Worm (Caenorhabditis elegans) whole organism, L3 larva: ENCODE measurements around the gene fbxa-154.
A peak's percentile ranks its signal among the peaks of the same experiment; 100 is the strongest.

Source experiments
- ZK546.5 ChIP-seq: sonication (generic microtip); optimal IDR thresholded peaks from 2 replicates; lab custom pipeline; 2017; ENCODE audit warnings: missing biosample characterization, missing genetic modification characterization
- ama-1 ChIP-seq: fragments of 150-350 bp; optimal IDR thresholded peaks from 2 replicates; lab custom pipeline; 2018
- ceh-16 ChIP-seq: sonication (generic microtip); optimal IDR thresholded peaks from 2 replicates; lab custom pipeline; 2017; ENCODE audit warnings: missing biosample characterization, missing genetic modification characterization
- ceh-28 ChIP-seq: fragments of 150-350 bp; optimal IDR thresholded peaks from 2 replicates; lab custom pipeline; 2014; ENCODE audit warnings: missing biosample characterization, missing genetic modification reagents, missing genetic modification characterization
- ceh-82 ChIP-seq: fragments of 150-350 bp; optimal IDR thresholded peaks from 2 replicates; lab custom pipeline; 2014; ENCODE audit warnings: missing biosample characterization, missing genetic modification characterization
- daf-12 ChIP-seq: fragments of 150-350 bp; optimal IDR thresholded peaks from 2 replicates; lab custom pipeline; 2014; ENCODE audit warnings: missing biosample characterization, missing genetic modification reagents, missing genetic modification characterization
- egl-27 ChIP-seq: sonication (generic microtip); optimal IDR thresholded peaks from 4 replicates; lab custom pipeline; 2017; ENCODE audit warnings: missing biosample characterization, missing genetic modification reagents, missing genetic modification characterization
- elt-1 ChIP-seq: fragments of 150-350 bp; optimal IDR thresholded peaks from 2 replicates; lab custom pipeline; 2014; ENCODE audit warnings: missing biosample characterization, missing genetic modification characterization
- elt-2 ChIP-seq: sonication (generic microtip); optimal IDR thresholded peaks from 2 replicates; lab custom pipeline; 2016; ENCODE audit warnings: missing genetic modification reagents, mild to moderate bottlenecking, missing genetic modification characterization, missing compliant biosample characterization
- elt-3 ChIP-seq, 3 experiments: fragments of 150-350 bp in 1 of 3; sonication (generic microtip) in 2 of 3; optimal IDR thresholded peaks; 2 replicates in 2 of 3; 4 replicates in 1 of 3; lab custom pipeline; 2014 to 2017; ENCODE audit warnings: missing biosample characterization in 3 of 3, missing genetic modification characterization in 3 of 3
- eor-1 ChIP-seq, 2 experiments: fragments of 150-350 bp; optimal IDR thresholded peaks; 2 replicates each; lab custom pipeline; 2014 to 2018; ENCODE audit warnings: missing biosample characterization in 2 of 2, missing genetic modification characterization in 2 of 2
- fkh-2 ChIP-seq: fragments of 150-350 bp; optimal IDR thresholded peaks from 2 replicates; lab custom pipeline; 2014; ENCODE audit warnings: missing biosample characterization, missing genetic modification reagents, missing genetic modification characterization
- fos-1 ChIP-seq: fragments of 150-350 bp; optimal IDR thresholded peaks from 2 replicates; lab custom pipeline; 2014; ENCODE audit warnings: missing biosample characterization, missing genetic modification characterization
- jun-1 ChIP-seq: fragments of 150-350 bp; optimal IDR thresholded peaks from 2 replicates; lab custom pipeline; 2014; ENCODE audit warnings: missing biosample characterization, missing genetic modification reagents, missing genetic modification characterization
- lin-15B ChIP-seq: fragments of 150-350 bp; optimal IDR thresholded peaks from 2 replicates; lab custom pipeline; 2014; ENCODE audit warnings: missing biosample characterization, missing genetic modification characterization
- lsy-12 ChIP-seq: sonication (generic microtip); optimal IDR thresholded peaks from 2 replicates; lab custom pipeline; 2016; ENCODE audit warnings: mild to moderate bottlenecking, missing genetic modification characterization, missing compliant biosample characterization
- mdl-1 ChIP-seq: fragments of 150-350 bp; optimal IDR thresholded peaks from 2 replicates; lab custom pipeline; 2014; ENCODE audit warnings: missing biosample characterization, missing genetic modification characterization
- mml-1 ChIP-seq: fragments of 150-350 bp; sonication (generic microtip); optimal IDR thresholded peaks from 3 replicates; lab custom pipeline; 2014; ENCODE audit warnings: missing biosample characterization, missing genetic modification characterization
- nfya-1 ChIP-seq: sonication (generic microtip); optimal IDR thresholded peaks from 2 replicates; lab custom pipeline; 2017; ENCODE audit warnings: missing genetic modification characterization, mild to moderate bottlenecking, missing compliant biosample characterization, antibody characterized with exemption, moderate library complexity; ENCODE audit not compliant: insufficient read depth
- nhr-23 ChIP-seq: fragments of 150-350 bp; optimal IDR thresholded peaks from 2 replicates; lab custom pipeline; 2014; ENCODE audit warnings: missing biosample characterization, missing genetic modification reagents, missing genetic modification characterization
- nhr-28 ChIP-seq: fragments of 150-350 bp; optimal IDR thresholded peaks from 2 replicates; lab custom pipeline; 2014; ENCODE audit warnings: missing biosample characterization, missing genetic modification characterization
- nhr-43 ChIP-seq: sonication (generic microtip); optimal IDR thresholded peaks from 2 replicates; lab custom pipeline; 2016; ENCODE audit warnings: mild to moderate bottlenecking, missing genetic modification characterization, missing compliant biosample characterization; ENCODE audit not compliant: poor library complexity, severe bottlenecking
- nhr-76 ChIP-seq: fragments of 150-350 bp; sonication (generic microtip); optimal IDR thresholded peaks from 5 replicates; lab custom pipeline; 2014; ENCODE audit warnings: missing biosample characterization, missing genetic modification characterization
- nhr-77 ChIP-seq: fragments of 150-350 bp; optimal IDR thresholded peaks from 2 replicates; lab custom pipeline; 2014; ENCODE audit warnings: missing biosample characterization, missing genetic modification characterization
- pha-4 ChIP-seq: fragments of 150-350 bp; optimal IDR thresholded peaks from 2 replicates; lab custom pipeline; 2014; ENCODE audit warnings: missing biosample characterization, missing genetic modification reagents, missing genetic modification characterization
- sea-2 ChIP-seq: fragments of 150-350 bp; sonication (generic microtip); optimal IDR thresholded peaks from 4 replicates; lab custom pipeline; 2014; ENCODE audit warnings: missing biosample characterization, missing genetic modification reagents, missing genetic modification characterization
- snpc-4 ChIP-seq: fragments of 150-350 bp; optimal IDR thresholded peaks from 2 replicates; lab custom pipeline; 2014; ENCODE audit warnings: missing biosample characterization, missing genetic modification characterization
- tbx-2 ChIP-seq: sonication (generic microtip); optimal IDR thresholded peaks from 2 replicates; lab custom pipeline; 2016; ENCODE audit warnings: mild to moderate bottlenecking, missing genetic modification characterization, missing compliant biosample characterization
- zag-1 ChIP-seq: fragments of 150-350 bp; optimal IDR thresholded peaks from 2 replicates; lab custom pipeline; 2014; ENCODE audit warnings: missing biosample characterization, missing genetic modification characterization
- ztf-11 ChIP-seq: fragments of 150-350 bp; optimal IDR thresholded peaks from 2 replicates; lab custom pipeline; 2014; ENCODE audit warnings: missing biosample characterization, missing genetic modification characterization
- ztf-4 ChIP-seq: fragments of 150-350 bp; optimal IDR thresholded peaks from 2 replicates; lab custom pipeline; 2014; ENCODE audit warnings: missing biosample characterization, missing genetic modification characterization

The fbxa-154 gene

DNA sequence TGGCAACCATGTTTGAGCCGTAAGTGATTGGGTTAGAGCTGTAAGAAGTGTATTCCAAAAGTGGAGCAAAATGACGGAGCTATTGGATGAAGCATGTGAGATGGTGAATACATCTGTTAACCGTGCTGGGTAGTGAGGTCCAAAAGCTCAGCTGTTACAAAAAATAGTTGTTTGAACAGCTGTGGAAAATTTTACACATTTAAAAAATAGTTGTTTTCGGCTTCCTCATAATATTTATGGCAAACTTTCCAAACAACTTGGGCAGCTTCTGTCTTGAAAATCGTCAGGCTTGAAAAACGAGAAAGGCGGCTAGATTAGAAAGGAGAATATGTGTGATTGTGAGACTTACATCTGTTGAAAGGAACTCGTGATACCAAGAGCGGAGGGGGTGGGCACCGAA, at the start of gene fbxa-154:
Gene fbxa-154, minus strand, starts transcription at position 101 of the 400 bp plus-strand sequence.
- TF ChIP-seq nhr-43 (tag; lab: Kevin White, UChicago) = no peak
- TF ChIP-seq nfya-1 (tag; lab: Kevin White, UChicago) = no peak
- TF ChIP-seq tbx-2 (tag; lab: Kevin White, UChicago) = no peak
- no peak for TF ChIP-seq fos-1 (tag; lab: Kevin White, UChicago)
- TF ChIP-seq fkh-2 (tag; lab: Kevin White, UChicago) = no peak
- TF ChIP-seq eor-1 (tag; optimal IDR thresholded peaks at IDR 0.05; lab: Kevin White, UChicago) = no peak
- no peak for TF ChIP-seq zag-1 (tag; lab: Kevin White, UChicago)

DNA sequence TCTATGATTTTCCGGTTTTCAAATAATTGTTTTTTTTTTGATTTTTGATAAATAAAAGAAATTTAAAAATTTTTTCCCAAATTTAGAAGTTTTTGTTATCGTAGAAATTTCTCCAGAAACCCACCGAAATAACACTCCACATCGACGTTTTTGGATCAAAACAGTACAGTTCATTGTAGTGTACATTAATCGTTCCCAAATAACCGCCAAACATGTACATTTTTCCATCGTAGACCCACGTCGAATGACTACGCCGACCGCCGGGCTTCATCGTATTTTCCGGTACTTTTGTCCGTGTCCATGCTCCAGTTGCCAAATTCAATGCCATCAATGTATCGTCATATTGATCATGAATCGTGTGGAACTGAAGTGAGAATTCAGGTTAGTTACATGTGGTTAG, 49.2 kb upstream of the fbxa-154 start, which contains the start of gene F53E4.2:
Gene F53E4.2, plus strand, starts transcription at position 301 of the 400 bp plus-strand sequence.
- no peak for TF ChIP-seq lsy-12 (tag; lab: Kevin White, UChicago)
- no peak for TF ChIP-seq nfya-1 (tag; lab: Kevin White, UChicago)
- no peak for TF ChIP-seq lin-15B

DNA sequence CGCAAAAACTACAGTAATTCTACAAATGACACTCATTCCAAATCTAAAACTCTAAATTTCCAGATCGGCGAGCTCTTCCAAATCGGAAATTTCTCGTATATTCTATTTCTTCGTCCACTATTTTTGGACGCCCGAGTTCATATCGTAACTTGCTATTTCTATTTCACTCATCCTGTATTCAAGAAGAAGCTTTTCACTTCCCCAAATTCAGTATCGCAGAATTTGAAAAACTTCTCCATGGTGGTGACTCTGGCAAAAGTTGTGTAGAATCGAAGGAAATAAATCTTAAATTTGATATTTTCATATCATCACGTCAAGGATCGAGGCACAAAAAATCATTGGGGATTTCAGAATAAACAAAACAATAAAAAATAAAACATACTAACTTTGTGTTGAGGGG, 47.2 kb upstream of the fbxa-154 start:
- TF ChIP-seq ama-1 (no peak), nhr-28 (tag; lab: Kevin White, UChicago) (no peak), ztf-4 (tag; lab: Kevin White, UChicago) (no peak), elt-2 (tag; lab: Kevin White, UChicago) (no peak), mml-1 (no peak), sea-2 (GFP tag; lab: Kevin White, UChicago) (no peak), nhr-43 (tag; lab: Kevin White, UChicago) (no peak), nhr-77 (tag; lab: Kevin White, UChicago) (no peak), eor-1 (tag; optimal IDR thresholded peaks at IDR 0.05; lab: Kevin White, UChicago) (no peak)

DNA sequence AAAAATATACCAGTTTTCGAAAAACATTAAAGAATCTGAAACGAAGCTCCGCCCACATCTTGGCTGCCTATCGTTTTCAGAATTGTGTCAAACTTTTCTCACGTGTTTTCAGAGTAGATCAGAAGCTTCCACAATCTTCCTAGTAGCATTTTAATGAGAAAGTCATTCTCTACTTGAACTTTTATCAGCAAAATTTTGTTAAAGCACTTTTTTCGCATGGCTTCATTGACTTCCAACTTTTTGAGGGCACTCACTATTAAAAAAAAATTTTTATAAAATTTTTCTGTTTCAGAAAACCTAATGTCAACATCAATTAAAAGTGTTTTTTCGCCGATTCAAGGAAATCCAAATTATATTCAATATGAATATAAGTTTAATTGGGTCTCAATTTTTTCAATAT, 45.2 kb upstream of the fbxa-154 start, which contains the start of gene sru-42:
Gene sru-42, plus strand, starts transcription at position 301 of the 400 bp plus-strand sequence.
- no peak for TF ChIP-seq elt-3 (tag; optimal IDR thresholded peaks at IDR 0.05; lab: Kevin White, UChicago)
- TF ChIP-seq tbx-2 (tag; lab: Kevin White, UChicago) = no peak
- TF ChIP-seq egl-27 = no peak
- no peak for TF ChIP-seq ceh-82 (tag; lab: Kevin White, UChicago)
- no peak for TF ChIP-seq elt-1 (tag; lab: Kevin White, UChicago)
- TF ChIP-seq ama-1 = no peak
- TF ChIP-seq elt-2 (tag; lab: Kevin White, UChicago) = no peak
- TF ChIP-seq nhr-76 (tag; lab: Kevin White, UChicago) = no peak
- no peak for TF ChIP-seq ZK546.5 (tag; lab: Kevin White, UChicago)
- no peak for TF ChIP-seq ceh-28
- TF ChIP-seq nhr-23 = no peak
- TF ChIP-seq ceh-16 (tag; lab: Kevin White, UChicago) = no peak
- TF ChIP-seq ztf-4 (tag; lab: Kevin White, UChicago) = no peak
- no peak for TF ChIP-seq jun-1 (tag; lab: Kevin White, UChicago)
- TF ChIP-seq nhr-28 (tag; lab: Kevin White, UChicago) = no peak
- no peak for TF ChIP-seq mdl-1 (tag; lab: Kevin White, UChicago)
- TF ChIP-seq pha-4 (tag; lab: Kevin White, UChicago) = no peak

DNA sequence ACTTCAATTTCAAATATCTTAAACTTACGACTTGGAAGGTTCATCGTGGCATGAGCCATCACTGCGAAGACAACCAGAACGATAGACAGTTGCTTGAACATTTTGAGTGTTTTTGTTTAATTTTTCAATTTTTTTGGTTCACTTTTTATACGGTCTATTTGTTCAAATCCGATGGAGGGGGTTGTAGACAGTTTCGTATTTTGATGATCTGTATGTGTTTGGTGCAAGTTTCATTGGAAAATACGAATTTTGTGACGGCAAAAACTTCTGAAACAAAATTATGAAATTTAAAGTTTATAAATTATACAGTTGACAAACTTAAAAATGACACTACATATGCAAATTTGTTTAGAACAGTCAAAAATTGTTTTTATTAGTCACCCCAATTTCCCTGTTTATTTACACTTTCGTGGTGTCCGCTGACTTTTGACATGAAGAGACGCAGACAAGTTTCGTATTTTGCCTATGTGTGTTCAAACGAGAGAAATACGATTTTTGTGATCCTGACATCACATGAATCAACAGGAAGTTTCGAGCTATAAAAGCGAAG, 42.7 kb upstream of the fbxa-154 start, which contains the start of the genes C55A1.7 and C55A1.6:
Gene C55A1.7, minus strand, starts transcription at position 101 of the 550 bp plus-strand sequence.
Gene C55A1.6, plus strand, starts transcription at position 500 of the 550 bp plus-strand sequence.
- TF ChIP-seq pha-4 (tag; lab: Kevin White, UChicago) = peak; percentile 58

DNA sequence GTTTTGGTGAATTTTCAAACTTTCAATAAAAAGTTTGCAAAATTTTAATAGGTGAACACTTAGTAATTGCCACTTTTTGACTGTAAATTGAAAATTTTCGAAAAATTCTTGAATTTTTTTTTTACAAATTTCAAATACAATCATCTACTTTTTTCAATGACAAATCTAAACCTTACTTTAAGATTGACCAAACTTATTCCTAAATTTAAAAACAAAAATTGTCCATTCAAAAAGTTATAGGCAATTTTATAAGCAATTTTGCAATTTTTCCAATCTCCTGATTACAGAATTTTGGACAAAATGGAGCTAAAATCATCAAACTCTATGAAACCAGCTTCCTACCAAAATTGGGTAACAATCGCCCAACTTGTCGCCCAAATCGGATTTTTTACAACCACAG, 39.6 kb upstream of the fbxa-154 start, which contains the start of gene str-23:
Gene str-23, plus strand, starts transcription at position 301 of the 400 bp plus-strand sequence.
- no peak for TF ChIP-seq ztf-4 (tag; lab: Kevin White, UChicago)
- TF ChIP-seq mdl-1 (tag; lab: Kevin White, UChicago) = no peak
- no peak for TF ChIP-seq ztf-11
- no peak for TF ChIP-seq daf-12 (tag; lab: Kevin White, UChicago)
- TF ChIP-seq elt-2 (tag; lab: Kevin White, UChicago) = no peak
- no peak for TF ChIP-seq sea-2 (GFP tag; lab: Kevin White, UChicago)
- no peak for TF ChIP-seq egl-27
- TF ChIP-seq lin-15B = no peak
- no peak for TF ChIP-seq lsy-12 (tag; lab: Kevin White, UChicago)
- TF ChIP-seq snpc-4 (tag; lab: Kevin White, UChicago) = no peak
